Fruit fly (Drosophila melanogaster): ENCODE results near the gene CG14826.

Gene CG14826

DNA sequence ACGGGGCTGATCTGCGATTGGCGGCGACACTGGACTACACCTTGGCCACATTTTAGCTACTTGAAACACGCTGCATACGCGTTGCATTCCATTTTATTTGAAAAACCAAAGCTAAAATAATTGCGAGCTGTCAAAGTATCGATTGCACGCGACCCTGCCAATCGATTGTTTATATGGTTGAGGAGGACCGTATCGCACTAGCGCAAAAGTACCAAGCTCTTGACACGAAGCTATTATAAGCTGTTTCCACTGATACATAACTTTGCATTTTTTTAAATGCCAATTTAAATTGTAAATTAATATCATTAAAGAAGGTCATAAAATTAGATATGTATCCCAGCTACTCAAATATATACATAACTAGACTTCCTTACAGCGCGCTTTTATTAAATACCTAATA lies 14.9 kb downstream of the CG14826 start, which contains the start of gene Cdc27 (continued):
- TF ChIP-seq sob (GFP tag; IDR thresholded peaks at IDR 0.05) (peak; percentile 44), danr (GFP tag; IDR thresholded peaks at IDR 0.05) (no peak), CG11696 (GFP tag; IDR thresholded peaks at IDR 0.05) (no peak), CrebB (tag; optimal IDR thresholded peaks at IDR 0.05) (no peak), CG16863 (GFP tag; optimal IDR thresholded peaks at IDR 0.05) (no peak), CG10959 (GFP tag; IDR thresholded peaks at IDR 0.05) (no peak), CG1647 (GFP tag; optimal IDR thresholded peaks at IDR 0.05) (no peak), sc (optimal IDR thresholded peaks at IDR 0.05) (no peak), sc (GFP tag; optimal IDR thresholded peaks at IDR 0.05) (no peak), bigmax (GFP tag; optimal IDR thresholded peaks at IDR 0.05) (no peak), CG15073 (GFP tag; optimal IDR thresholded peaks at IDR 0.05) (no peak), PHDP (tag; optimal IDR thresholded peaks at IDR 0.05) (peak; percentile 34), tna (GFP tag; IDR thresholded peaks at IDR 0.05; ENCODE audit: partially characterized antibody) (peak; percentile 60), CG18011 (GFP tag; optimal IDR thresholded peaks at IDR 0.05) (peak; percentile 68), CG7786 (GFP tag; optimal IDR thresholded peaks at IDR 0.05) (peak; percentile 22), usp (GFP tag; optimal IDR thresholded peaks at IDR 0.05) (no peak), Lpt (GFP tag; optimal IDR thresholded peaks at IDR 0.05) (no peak), jing (GFP tag; optimal IDR thresholded peaks at IDR 0.05) (no peak), fu2 (GFP tag; optimal IDR thresholded peaks at IDR 0.05) (peak; percentile 9), Ets65A (GFP tag) (peak; percentile 70), CG6683 (GFP tag; optimal IDR thresholded peaks at IDR 0.05) (no peak), odd (GFP tag; optimal IDR thresholded peaks at IDR 0.05) (no peak), CG9437 (GFP tag; optimal IDR thresholded peaks at IDR 0.05) (no peak), Sox102F (GFP tag; optimal IDR thresholded peaks at IDR 0.05) (peak; percentile 28)

DNA sequence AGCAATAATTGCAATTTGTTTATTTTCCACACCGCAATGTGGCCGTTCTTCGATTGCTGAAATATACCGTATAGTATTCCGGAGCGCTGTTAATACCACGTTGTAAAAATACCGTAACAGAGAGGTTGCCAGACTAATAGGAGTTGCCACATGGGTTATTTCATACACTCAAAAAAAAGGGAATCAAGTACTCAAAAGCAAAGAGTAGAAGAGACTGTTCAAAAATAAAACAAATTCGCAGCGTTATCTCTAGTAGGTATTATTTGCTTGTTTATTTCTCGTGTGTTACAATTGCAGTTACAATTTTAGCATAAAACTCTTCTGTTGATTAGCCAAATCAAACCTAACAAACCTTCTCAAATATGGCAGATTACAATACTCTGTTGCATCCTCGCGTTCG lies 16.2 kb downstream of the CG14826 start, which contains the start of gene MED4:
TSS of gene MED4 (minus strand) at position 59 of the 400 bp plus-strand sequence.
- no peak for TF ChIP-seq prd (optimal IDR thresholded peaks at IDR 0.05)
- TF ChIP-seq prd (GFP tag; IDR thresholded peaks at IDR 0.05) = peak; percentile 80
- peak; percentile 89 for TF ChIP-seq Xbp1 (GFP tag; optimal IDR thresholded peaks at IDR 0.05)
- TF ChIP-seq NfI (GFP tag; optimal IDR thresholded peaks at IDR 0.05) = peak; percentile 82
- TF ChIP-seq CG12769 (tag; optimal IDR thresholded peaks at IDR 0.05) = peak; percentile 85
- peak; percentile 36; the same call in 1 of the 2 replicates for TF ChIP-seq CG7372 (GFP tag; IDR thresholded peaks at IDR 0.05)
- TF ChIP-seq ash1 (GFP tag; optimal IDR thresholded peaks at IDR 0.05) = no peak
- peak; percentile 83 for TF ChIP-seq CG16863 (GFP tag; optimal IDR thresholded peaks at IDR 0.05)
- TF ChIP-seq hth (optimal IDR thresholded peaks at IDR 0.05) = no peak
- peak; percentile 89 for TF ChIP-seq NC2β (GFP tag; optimal IDR thresholded peaks at IDR 0.05)
- TF ChIP-seq CG10565 (GFP tag; optimal IDR thresholded peaks at IDR 0.05) = no peak
- peak; percentile 75 for TF ChIP-seq CG14710 (tag; optimal IDR thresholded peaks at IDR 0.05)
- no peak for TF ChIP-seq CG10431 (GFP tag; optimal IDR thresholded peaks at IDR 0.05)
- peak; percentile 79 for TF ChIP-seq CoRest (tag; optimal IDR thresholded peaks at IDR 0.05)
- TF ChIP-seq bigmax (GFP tag; optimal IDR thresholded peaks at IDR 0.05) = no peak
- TF ChIP-seq Fer1 (GFP tag; optimal IDR thresholded peaks at IDR 0.05) = peak; percentile 86
- peak; percentile 62 for TF ChIP-seq Rx (GFP tag; IDR thresholded peaks at IDR 0.05)
- peak; percentile 68 for TF ChIP-seq YL-1 (GFP tag; optimal IDR thresholded peaks at IDR 0.05)
- TF ChIP-seq CG3163 (GFP tag; optimal IDR thresholded peaks at IDR 0.05) = peak; percentile 72
- TF ChIP-seq CG10267 (tag; optimal IDR thresholded peaks at IDR 0.05) = peak; percentile 66
- TF ChIP-seq B-H2 (GFP tag; optimal IDR thresholded peaks at IDR 0.05) = peak; percentile 45
- TF ChIP-seq Dek (tag; optimal IDR thresholded peaks at IDR 0.05) = peak; percentile 81
- TF ChIP-seq CG10209 (GFP tag; optimal IDR thresholded peaks at IDR 0.05) = peak; percentile 63
- TF ChIP-seq bsh (GFP tag; optimal IDR thresholded peaks at IDR 0.05) = peak; percentile 48 to 71
- peak; percentile 47 for TF ChIP-seq Nf-YB (GFP tag; optimal IDR thresholded peaks at IDR 0.05)
- TF ChIP-seq unc-4 (GFP tag; IDR thresholded peaks at IDR 0.05; ENCODE audit: partially characterized antibody) = peak; percentile 14; the same call in 1 of the 2 replicates
- peak; percentile 54 for TF ChIP-seq dimm (GFP tag; IDR thresholded peaks at IDR 0.05)
- TF ChIP-seq CG11695 (GFP tag; IDR thresholded peaks at IDR 0.05) = peak; percentile 74; the same call in 2 of the 3 replicates
- TF ChIP-seq CG4424 (GFP tag; optimal IDR thresholded peaks at IDR 0.05) = peak; percentile 83
- TF ChIP-seq CG2129 (GFP tag; IDR thresholded peaks at IDR 0.05; ENCODE audit: partially characterized antibody) = no peak

Measured in whole organism, embryonic.